Worm (Caenorhabditis elegans) whole organism, early embryonic: ENCODE data around the gene srsx-9.

Experiments
- B0310.2 ChIP-seq: sonication (generic microtip); optimal IDR thresholded peaks from 2 replicates; lab custom pipeline; 2016; ENCODE audit warnings: mild to moderate bottlenecking, missing genetic modification characterization, missing compliant biosample characterization
- F13C5.2 ChIP-seq: sonication (generic microtip); optimal IDR thresholded peaks from 2 replicates; lab custom pipeline; 2017; ENCODE audit warnings: mild to moderate bottlenecking, missing genetic modification characterization, inconsistent platforms, missing compliant biosample characterization
- aly-1 ChIP-seq: sonication (generic microtip); optimal IDR thresholded peaks from 2 replicates; lab custom pipeline; 2016; ENCODE audit warnings: missing genetic modification characterization, missing compliant biosample characterization
- ama-1 ChIP-seq: fragments of 150-350 bp; optimal IDR thresholded peaks from 2 replicates; lab custom pipeline; 2014
- ceh-13 ChIP-seq: fragments of 200-800 bp; sonication (Bioruptor generic); optimal IDR thresholded peaks from 2 replicates; lab custom pipeline; 2018; ENCODE audit warnings: mild to moderate bottlenecking, missing genetic modification characterization, missing compliant biosample characterization
- ceh-36 ChIP-seq: sonication (generic microtip); optimal IDR thresholded peaks from 2 replicates; lab custom pipeline; 2016; ENCODE audit warnings: missing genetic modification characterization, inconsistent platforms, missing compliant biosample characterization
- ets-7 ChIP-seq: sonication (generic microtip); optimal IDR thresholded peaks from 2 replicates; lab custom pipeline; 2016; ENCODE audit warnings: missing genotype, missing genetic modification characterization, missing compliant biosample characterization
- flt-1 ChIP-seq: fragments of 200-800 bp; sonication (Bioruptor generic); IDR thresholded peaks from 2 replicates; pipeline ENCODE4 v1.3.6; 2022; ENCODE audit warnings: missing genetic modification characterization, missing compliant biosample characterization
- hmbx-1 ChIP-seq: sonication (generic microtip); optimal IDR thresholded peaks from 2 replicates; lab custom pipeline; 2016; ENCODE audit warnings: mild to moderate bottlenecking, missing genetic modification characterization, missing compliant biosample characterization
- hmg-4 ChIP-seq: fragments of 200-800 bp; sonication (Bioruptor generic); optimal IDR thresholded peaks from 2 replicates; lab custom pipeline; 2018; ENCODE audit warnings: mild to moderate bottlenecking, missing genetic modification characterization, missing compliant biosample characterization
- hnd-1 ChIP-seq: sonication (generic microtip); optimal IDR thresholded peaks from 2 replicates; lab custom pipeline; 2016; ENCODE audit warnings: missing genetic modification characterization, missing compliant biosample characterization
- pes-1 ChIP-seq: fragments of 200-800 bp; sonication (Bioruptor generic); IDR thresholded peaks from 2 replicates; pipeline ENCODE4 v1.3.6; 2022; ENCODE audit warnings: missing genetic modification reagents, missing genetic modification characterization, missing compliant biosample characterization
- scrt-1 ChIP-seq: fragments of 200-800 bp; sonication (Bioruptor generic); IDR thresholded peaks from 2 replicates; pipeline ENCODE4 v1.3.6; 2022; ENCODE audit warnings: missing genetic modification characterization, missing compliant biosample characterization
- sea-1 ChIP-seq: fragments of 200-800 bp; sonication (Bioruptor generic); conservative IDR thresholded peaks from 2 replicates; pipeline ENCODE4 v1.3.6; 2022; ENCODE audit warnings: missing genetic modification characterization, missing compliant biosample characterization
- tbx-11 ChIP-seq: fragments of 200-800 bp; sonication (Bioruptor generic); IDR thresholded peaks from 2 replicates; pipeline ENCODE4 v1.3.6; 2022; ENCODE audit warnings: missing genetic modification characterization, missing compliant biosample characterization
- tbx-37 ChIP-seq: fragments of 200-800 bp; sonication (Bioruptor generic); conservative IDR thresholded peaks from 2 replicates; pipeline ENCODE4 v1.3.6; 2022; ENCODE audit warnings: missing genetic modification reagents, missing genetic modification characterization, missing compliant biosample characterization
- tra-4 ChIP-seq: sonication (generic microtip); optimal IDR thresholded peaks from 2 replicates; lab custom pipeline; 2017; ENCODE audit warnings: missing genetic modification characterization, missing compliant biosample characterization

Gene srsx-9

DNA sequence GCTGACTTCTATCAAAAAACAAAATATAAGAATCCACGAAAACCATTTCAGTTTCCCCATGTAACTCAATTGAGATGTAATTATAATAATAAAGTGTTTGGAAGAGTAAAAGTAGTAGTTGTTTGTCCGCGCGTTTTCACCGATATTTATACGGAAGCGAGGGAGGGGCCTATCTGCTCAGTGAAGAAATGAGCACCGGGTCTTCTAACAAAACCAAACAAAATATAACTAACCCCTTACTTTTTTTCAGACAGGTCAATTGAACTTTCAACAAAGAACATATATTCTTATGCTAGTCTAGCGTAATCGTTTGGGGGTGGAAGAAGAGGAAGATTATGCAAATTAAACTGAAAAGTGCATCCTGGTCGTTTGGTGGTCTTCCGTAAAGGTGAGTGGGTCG lies 22.3 kb upstream of the srsx-9 start, which contains the start of gene ncx-9:
Gene ncx-9 (minus strand): TSS at position 101 of the 400 bp plus-strand sequence.
- TF ChIP-seq pes-1 (GFP tag; lab: Robert Waterston, UW) (no peak), hmbx-1 (tag; lab: Kevin White, UChicago) (no peak), F13C5.2 (tag; lab: Kevin White, UChicago) (no peak), ets-7 (tag; lab: Kevin White, UChicago) (no peak), tbx-11 (GFP tag; lab: Robert Waterston, UW) (no peak), ama-1 (lab: Kevin White, UChicago) (no peak), hmg-4 (no peak), scrt-1 (GFP tag; lab: Robert Waterston, UW) (no peak), B0310.2 (no peak), ceh-36 (tag; lab: Kevin White, UChicago) (no peak), tbx-37 (GFP tag; lab: Robert Waterston, UW) (no peak), hnd-1 (no peak)

ce11 chrV:4987097-4987496 lies 14.3 kb upstream of the srsx-9 start, which contains the start of gene ncx-8:
Gene ncx-8, minus strand, starts transcription at chrV:4987197.
- TF ChIP-seq B0310.2 (no peak), ceh-36 (tag; lab: Kevin White, UChicago) (no peak), flt-1 (no peak), tbx-37 (GFP tag; lab: Robert Waterston, UW) (no peak)

- TF ChIP-seq sea-1 (GFP tag; lab: Robert Waterston, UW): no peak
- TF ChIP-seq flt-1: no peak
- TF ChIP-seq ets-7 (tag; lab: Kevin White, UChicago): no peak
- no peak for TF ChIP-seq hmbx-1 (tag; lab: Kevin White, UChicago)
Measured at ce11 chrV:4983091-4983490, 10.2 kb upstream of the srsx-9 start, which contains the start of gene srsx-13. Gene srsx-13, minus strand, starts transcription at chrV:4983191.

ce11 chrV:4980873-4981272 lies 8.0 kb upstream of the srsx-9 start, which contains the start of gene srsx-12:
Gene srsx-12, minus strand, starts transcription at chrV:4980973.
- TF ChIP-seq flt-1 (no peak), hmbx-1 (tag; lab: Kevin White, UChicago) (no peak), hmg-4 (no peak), aly-1 (no peak), ama-1 (lab: Kevin White, UChicago) (no peak), pes-1 (GFP tag; lab: Robert Waterston, UW) (no peak), ceh-13 (no peak), scrt-1 (GFP tag; lab: Robert Waterston, UW) (no peak), tra-4 (tag; lab: Kevin White, UChicago) (no peak), hnd-1 (no peak), ets-7 (tag; lab: Kevin White, UChicago) (no peak), B0310.2 (no peak), tbx-11 (GFP tag; lab: Robert Waterston, UW) (no peak), F13C5.2 (tag; lab: Kevin White, UChicago) (no peak)

- no peak for TF ChIP-seq F13C5.2 (tag; lab: Kevin White, UChicago)
- no peak for TF ChIP-seq ets-7 (tag; lab: Kevin White, UChicago)
- TF ChIP-seq flt-1: no peak
- TF ChIP-seq ceh-36 (tag; lab: Kevin White, UChicago): no peak
- TF ChIP-seq pes-1 (GFP tag; lab: Robert Waterston, UW): no peak
- no peak for TF ChIP-seq hmg-4
- TF ChIP-seq tra-4 (tag; lab: Kevin White, UChicago): no peak
- no peak for TF ChIP-seq ama-1 (lab: Kevin White, UChicago)
- TF ChIP-seq hnd-1: no peak
- TF ChIP-seq B0310.2: no peak
- TF ChIP-seq ceh-13: no peak
- no peak for TF ChIP-seq tbx-37 (GFP tag; lab: Robert Waterston, UW)
- TF ChIP-seq sea-1 (GFP tag; lab: Robert Waterston, UW): no peak
- TF ChIP-seq aly-1: no peak
- TF ChIP-seq tbx-11 (GFP tag; lab: Robert Waterston, UW): no peak
- TF ChIP-seq scrt-1 (GFP tag; lab: Robert Waterston, UW): no peak
- TF ChIP-seq hmbx-1 (tag; lab: Kevin White, UChicago): no peak
Measured at ce11 chrV:4980094-4980493, 7.3 kb upstream of the srsx-9 start.

ce11 chrV:4979060-4979459 lies 6.2 kb upstream of the srsx-9 start, which contains the start of gene srsx-11:
Gene srsx-11, minus strand, starts transcription at chrV:4979160.
- TF ChIP-seq flt-1: no peak
- TF ChIP-seq ets-7 (tag; lab: Kevin White, UChicago): no peak
- no peak for TF ChIP-seq pes-1 (GFP tag; lab: Robert Waterston, UW)
- TF ChIP-seq aly-1: no peak
- TF ChIP-seq sea-1 (GFP tag; lab: Robert Waterston, UW): no peak
- TF ChIP-seq B0310.2: no peak
- TF ChIP-seq ceh-36 (tag; lab: Kevin White, UChicago): no peak
- TF ChIP-seq hnd-1: no peak
- TF ChIP-seq tbx-37 (GFP tag; lab: Robert Waterston, UW): no peak
- TF ChIP-seq hmbx-1 (tag; lab: Kevin White, UChicago): no peak
- no peak for TF ChIP-seq F13C5.2 (tag; lab: Kevin White, UChicago)
- no peak for TF ChIP-seq hmg-4
- TF ChIP-seq tra-4 (tag; lab: Kevin White, UChicago): no peak
- no peak for TF ChIP-seq tbx-11 (GFP tag; lab: Robert Waterston, UW)

ce11 chrV:4977539-4977938 lies 4.7 kb upstream of the srsx-9 start:
- TF ChIP-seq ceh-13 (no peak), aly-1 (no peak), tbx-11 (GFP tag; lab: Robert Waterston, UW) (no peak), ceh-36 (tag; lab: Kevin White, UChicago) (no peak), tbx-37 (GFP tag; lab: Robert Waterston, UW) (no peak), ets-7 (tag; lab: Kevin White, UChicago) (no peak), sea-1 (GFP tag; lab: Robert Waterston, UW) (no peak), tra-4 (tag; lab: Kevin White, UChicago) (no peak), F13C5.2 (tag; lab: Kevin White, UChicago) (no peak), flt-1 (no peak), hnd-1 (no peak), B0310.2 (no peak), scrt-1 (GFP tag; lab: Robert Waterston, UW) (no peak), hmg-4 (no peak), ama-1 (lab: Kevin White, UChicago) (no peak), hmbx-1 (tag; lab: Kevin White, UChicago) (no peak)
